Fruit fly (Drosophila melanogaster): ENCODE data around the gene mRpL13.
A peak's percentile ranks its signal among the peaks of the same experiment; 100 is the strongest.

mRpL13 gene

dm6 chr2L:18866582-18866981, 7.5 kb upstream of the mRpL13 start:
- no peak for TF ChIP-seq sage (GFP tag; optimal IDR thresholded peaks at IDR 0.05)
- TF ChIP-seq Dfd (GFP tag; optimal IDR thresholded peaks at IDR 0.05), result peak; percentile 53
- peak; percentile 81 for TF ChIP-seq jim (GFP tag; optimal IDR thresholded peaks at IDR 0.05)

DNA sequence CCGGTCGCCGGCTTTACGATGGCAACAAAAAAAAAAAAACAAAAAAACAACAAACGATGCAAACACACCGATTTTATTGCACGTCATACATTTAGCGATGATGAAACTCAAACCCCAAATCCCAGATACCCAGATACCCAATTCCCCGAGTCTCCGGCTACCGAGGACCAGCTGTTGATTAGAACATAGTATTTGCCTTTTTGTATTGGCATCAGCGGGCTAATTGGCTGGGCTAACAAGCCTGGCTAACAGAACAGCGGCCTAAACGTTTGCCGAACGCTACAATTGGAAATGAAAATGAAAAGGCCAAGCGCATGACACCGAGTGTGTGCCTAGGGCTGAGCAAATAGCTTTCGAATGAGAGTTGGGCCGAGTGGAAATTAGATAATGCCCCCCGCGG, 5.9 kb upstream of the mRpL13 start:
- TF ChIP-seq Mio (GFP tag; optimal IDR thresholded peaks at IDR 0.05) (no peak), sage (GFP tag; optimal IDR thresholded peaks at IDR 0.05) (no peak), N (GFP tag; optimal IDR thresholded peaks at IDR 0.05) (no peak), Dif (GFP tag; optimal IDR thresholded peaks at IDR 0.05; ENCODE audit: partially characterized antibody) (no peak), GATAd (GFP tag; optimal IDR thresholded peaks at IDR 0.05) (no peak), Dfd (GFP tag; optimal IDR thresholded peaks at IDR 0.05) (no peak)

DNA sequence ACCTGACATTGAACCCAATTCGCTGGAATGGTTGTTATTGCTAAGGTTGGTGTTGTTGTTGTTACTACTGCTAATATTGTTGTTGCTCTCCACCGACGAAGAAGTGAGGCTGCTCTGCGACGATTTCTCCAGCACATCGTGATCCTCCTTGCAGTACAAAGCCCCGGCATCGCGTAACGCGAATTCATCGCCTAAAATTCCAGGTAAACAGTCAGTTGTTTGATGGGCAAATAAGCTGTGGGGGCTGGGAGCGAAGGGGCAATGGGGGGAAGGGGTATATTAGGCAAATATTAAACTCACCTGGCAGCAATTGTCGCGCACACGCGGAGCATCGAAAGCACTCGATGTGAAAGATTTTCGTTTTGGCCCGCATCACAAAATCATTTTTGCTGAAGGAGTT, 5.0 kb upstream of the mRpL13 start:
- TF ChIP-seq Myc (optimal IDR thresholded peaks at IDR 0.05) (no peak), h (GFP tag; optimal IDR thresholded peaks at IDR 0.05) (peak; percentile 40), GATAd (GFP tag; optimal IDR thresholded peaks at IDR 0.05) (no peak), woc (GFP tag; optimal IDR thresholded peaks at IDR 0.05) (no peak), Dif (GFP tag; optimal IDR thresholded peaks at IDR 0.05; ENCODE audit: partially characterized antibody) (no peak), dl (GFP tag; optimal IDR thresholded peaks at IDR 0.05; ENCODE audit: insufficient read depth in 1 of 2, partially characterized antibody in 2 of 2) (no peak), ey (GFP tag; optimal IDR thresholded peaks at IDR 0.05) (no peak), dsf (GFP tag; optimal IDR thresholded peaks at IDR 0.05; ENCODE audit: borderline replicate concordance) (no peak), Sp1 (GFP tag; optimal IDR thresholded peaks at IDR 0.05) (no peak), CG32264 (GFP tag; optimal IDR thresholded peaks at IDR 0.05) (no peak), Hr78 (GFP tag; optimal IDR thresholded peaks at IDR 0.05) (no peak), Vsx2 (GFP tag; optimal IDR thresholded peaks at IDR 0.05; ENCODE audit: partially characterized antibody) (no peak), usp (GFP tag; optimal IDR thresholded peaks at IDR 0.05) (no peak), rgr (GFP tag; optimal IDR thresholded peaks at IDR 0.05) (peak; percentile 55), brk (GFP tag; optimal IDR thresholded peaks at IDR 0.05) (no peak), Dfd (GFP tag; optimal IDR thresholded peaks at IDR 0.05) (no peak), pan (optimal IDR thresholded peaks at IDR 0.05) (no peak), Mio (GFP tag; optimal IDR thresholded peaks at IDR 0.05) (no peak), sage (GFP tag; optimal IDR thresholded peaks at IDR 0.05) (no peak), fru (GFP tag; optimal IDR thresholded peaks at IDR 0.05) (no peak), dmrt93B (GFP tag; optimal IDR thresholded peaks at IDR 0.05) (peak; percentile 43), br (GFP tag; optimal IDR thresholded peaks at IDR 0.05) (no peak), Abd-B (GFP tag; optimal IDR thresholded peaks at IDR 0.05) (no peak), N (GFP tag; optimal IDR thresholded peaks at IDR 0.05) (no peak), tai (GFP tag; optimal IDR thresholded peaks at IDR 0.05) (no peak), HLH106 (tag; optimal IDR thresholded peaks at IDR 0.05) (peak; percentile 16), psq (GFP tag; optimal IDR thresholded peaks at IDR 0.05) (peak; percentile 4), OdsH (GFP tag; optimal IDR thresholded peaks at IDR 0.05) (peak; percentile 40), lola (GFP tag; optimal IDR thresholded peaks at IDR 0.05) (no peak), Rel (GFP tag; optimal IDR thresholded peaks at IDR 0.05) (no peak), Rel (tag; optimal IDR thresholded peaks at IDR 0.05) (no peak), jim (GFP tag; optimal IDR thresholded peaks at IDR 0.05) (no peak), Hr83 (GFP tag; optimal IDR thresholded peaks at IDR 0.05; ENCODE audit: poor library complexity, severe bottlenecking) (peak; percentile 78), sv (GFP tag; optimal IDR thresholded peaks at IDR 0.05) (no peak), Hnf4 (GFP tag; optimal IDR thresholded peaks at IDR 0.05) (no peak), CG9705 (GFP tag; optimal IDR thresholded peaks at IDR 0.05) (peak; percentile 21), Jra (GFP tag; optimal IDR thresholded peaks at IDR 0.05) (no peak), CrebA (GFP tag; optimal IDR thresholded peaks at IDR 0.05; ENCODE audit: borderline replicate concordance) (no peak), foxo (GFP tag; optimal IDR thresholded peaks at IDR 0.05) (peak in 1 of 2 experiments; percentile 40)
